Fruit fly (Drosophila melanogaster) whole organism, embryonic: ENCODE measurements around the gene Rai1.

Source experiments
- Abd-B ChIP-seq: fragments of 200-800 bp; sonication (Bioruptor generic); optimal IDR thresholded peaks from 2 replicates; lab custom pipeline; 2018; ENCODE audit warnings: missing biosample characterization, mild to moderate bottlenecking, missing genetic modification characterization, moderate library complexity
- Aef1 ChIP-seq: fragments of 200-800 bp; sonication (Bioruptor generic); IDR thresholded peaks from 3 replicates; pipeline ENCODE4 v1.3.6; 2022; ENCODE audit warnings: missing biosample characterization, missing genetic modification characterization
- Atf6 ChIP-seq: fragments of 200-800 bp; sonication (Bioruptor generic); IDR thresholded peaks from 2 replicates; pipeline ENCODE4 v1.3.6; 2022; ENCODE audit warnings: missing biosample characterization, missing genetic modification characterization
- CG10209 ChIP-seq: fragments of 200-800 bp; sonication (Bioruptor generic); optimal IDR thresholded peaks from 3 replicates; lab custom pipeline; 2017; ENCODE audit warnings: missing biosample characterization, mild to moderate bottlenecking, missing genetic modification characterization, missing genetic modification reagents
- CG11085 ChIP-seq: fragments of 200-800 bp; sonication (Bioruptor generic); IDR thresholded peaks from 2 replicates; pipeline ENCODE4 v1.3.6; 2022; ENCODE audit warnings: missing biosample characterization, missing genetic modification characterization
- CG12659 ChIP-seq: fragments of 200-800 bp; sonication (Bioruptor generic); optimal IDR thresholded peaks from 3 replicates; lab custom pipeline; 2017; ENCODE audit warnings: mild to moderate bottlenecking, missing biosample characterization, missing genetic modification reagents, missing genetic modification characterization
- CG15514 ChIP-seq: fragments of 200-800 bp; sonication (Bioruptor generic); optimal IDR thresholded peaks from 3 replicates; lab custom pipeline; 2017; ENCODE audit warnings: missing biosample characterization, missing genetic modification characterization, mild to moderate bottlenecking, moderate library complexity, missing genetic modification reagents
- CG34376 ChIP-seq: fragments of 200-800 bp; sonication (Bioruptor generic); optimal IDR thresholded peaks from 2 replicates; lab custom pipeline; 2018; ENCODE audit warnings: missing biosample characterization, mild to moderate bottlenecking, missing genetic modification characterization
- CG3995 ChIP-seq: fragments of 200-800 bp; sonication (Bioruptor generic); optimal IDR thresholded peaks from 3 replicates; lab custom pipeline; 2016; ENCODE audit warnings: missing biosample characterization, missing genetic modification characterization
- CG4730 ChIP-seq: fragments of 200-800 bp; sonication (Bioruptor generic); IDR thresholded peaks from 2 replicates; pipeline ENCODE4 v1.3.6; 2022; ENCODE audit warnings: missing biosample characterization, missing genetic modification characterization
- CG4854 ChIP-seq: fragments of 200-800 bp; sonication (Bioruptor generic); optimal IDR thresholded peaks from 2 replicates; lab custom pipeline; 2016; ENCODE audit warnings: missing biosample characterization, missing genetic modification characterization, inconsistent platforms
- CG5953 ChIP-seq: fragments of 200-800 bp; sonication (Bioruptor generic); IDR thresholded peaks from 2 replicates; pipeline ENCODE4 v1.3.6; 2022; ENCODE audit warnings: missing biosample characterization, missing genetic modification characterization
- CG6272 ChIP-seq: fragments of 200-800 bp; sonication (Bioruptor generic); IDR thresholded peaks from 2 replicates; pipeline ENCODE4 v1.3.6; 2022; ENCODE audit warnings: missing biosample characterization, missing genetic modification characterization
- CG7556 ChIP-seq: fragments of 200-800 bp; sonication (Bioruptor generic); optimal IDR thresholded peaks from 2 replicates; lab custom pipeline; 2017; ENCODE audit warnings: missing biosample characterization, mild to moderate bottlenecking, missing genetic modification characterization
- CG7839 ChIP-seq: fragments of 200-800 bp; sonication (Bioruptor generic); optimal IDR thresholded peaks from 3 replicates; lab custom pipeline; 2018; ENCODE audit warnings: missing biosample characterization, mild to moderate bottlenecking, missing genetic modification characterization, moderate library complexity
- CG7963 ChIP-seq: fragments of 200-800 bp; sonication (Bioruptor generic); IDR thresholded peaks from 3 replicates; pipeline ENCODE4 v1.3.6; 2022; ENCODE audit warnings: missing biosample characterization, missing genetic modification characterization; ENCODE audit not compliant: partially characterized antibody
- CoRest ChIP-seq: fragments of 200-800 bp; sonication (Bioruptor generic); optimal IDR thresholded peaks from 3 replicates; lab custom pipeline; 2018; ENCODE audit warnings: missing biosample characterization, mild to moderate bottlenecking, missing genetic modification characterization, moderate library complexity
- Drgx ChIP-seq: fragments of 200-800 bp; sonication (Bioruptor generic); IDR thresholded peaks from 2 replicates; pipeline ENCODE4 v1.3.6; 2022; ENCODE audit warnings: missing biosample characterization, missing genetic modification characterization
- Ets65A ChIP-seq: fragments of 200-800 bp; sonication (Bioruptor generic); peaks from one replicate; lab custom pipeline; 2016; ENCODE audit warnings: missing biosample characterization, missing genetic modification characterization
- Fer1 ChIP-seq: fragments of 200-800 bp; sonication (Bioruptor generic); optimal IDR thresholded peaks from 2 replicates; lab custom pipeline; 2017; ENCODE audit warnings: missing biosample characterization, mild to moderate bottlenecking, missing genetic modification characterization
- Max ChIP-seq: fragments of 200-800 bp; sonication (Bioruptor generic); optimal IDR thresholded peaks from 2 replicates; lab custom pipeline; 2016; ENCODE audit warnings: missing biosample characterization, mild to moderate bottlenecking, missing genetic modification characterization
- Opbp ChIP-seq: fragments of 200-800 bp; sonication (Bioruptor generic); IDR thresholded peaks from 3 replicates; pipeline ENCODE4 v1.3.6; 2022; ENCODE audit warnings: missing biosample characterization, missing genetic modification characterization; ENCODE audit not compliant: partially characterized antibody
- Six4 ChIP-seq: fragments of 200-800 bp; sonication (Bioruptor generic); optimal IDR thresholded peaks from 2 replicates; lab custom pipeline; 2016; ENCODE audit warnings: missing biosample characterization, missing genetic modification characterization
- Sox102F ChIP-seq: fragments of 200-800 bp; sonication (Bioruptor generic); optimal IDR thresholded peaks from 2 replicates; lab custom pipeline; 2018; ENCODE audit warnings: missing biosample characterization, mild to moderate bottlenecking, missing genetic modification characterization, moderate library complexity
- Tbp ChIP-seq: fragments of >200 bp; optimal IDR thresholded peaks from 2 replicates; lab custom pipeline; 2018; ENCODE audit warnings: missing biosample characterization, missing genetic modification characterization
- Xbp1 ChIP-seq: fragments of 200-800 bp; sonication (Bioruptor generic); optimal IDR thresholded peaks from 3 replicates; lab custom pipeline; 2016; ENCODE audit warnings: missing biosample characterization, mild to moderate bottlenecking, missing genetic modification characterization
- Xrp1 ChIP-seq: fragments of 200-800 bp; sonication (Bioruptor generic); IDR thresholded peaks from 2 replicates; pipeline ENCODE4 v1.3.6; 2022; ENCODE audit warnings: missing biosample characterization, missing genetic modification characterization
- bigmax ChIP-seq: fragments of 200-800 bp; sonication (Bioruptor generic); optimal IDR thresholded peaks from 2 replicates; lab custom pipeline; 2018; ENCODE audit warnings: missing biosample characterization, mild to moderate bottlenecking, missing genetic modification characterization
- bsh ChIP-seq, 2 experiments: fragments of 200-800 bp; sonication (Bioruptor generic); optimal IDR thresholded peaks; 2 replicates each; lab custom pipeline; 2017 to 2018; ENCODE audit warnings: mild to moderate bottlenecking in 2 of 2, missing biosample characterization in 2 of 2, missing genetic modification characterization in 2 of 2, moderate library complexity in 1 of 2
- cwo ChIP-seq: fragments of 200-800 bp; sonication (Bioruptor generic); optimal IDR thresholded peaks from 3 replicates; lab custom pipeline; 2017; ENCODE audit warnings: missing biosample characterization, missing genetic modification characterization, mild to moderate bottlenecking, moderate library complexity, missing genetic modification reagents
- dmrt99B ChIP-seq: fragments of 200-800 bp; sonication (Bioruptor generic); optimal IDR thresholded peaks from 2 replicates; lab custom pipeline; 2018; ENCODE audit warnings: missing biosample characterization, mild to moderate bottlenecking, missing genetic modification characterization, moderate library complexity
- esg ChIP-seq: fragments of 200-800 bp; sonication (Bioruptor generic); conservative IDR thresholded peaks from 2 replicates; pipeline ENCODE4 v1.3.6; 2022; ENCODE audit warnings: missing biosample characterization, missing genetic modification characterization
- eyg ChIP-seq: fragments of 200-800 bp; sonication (Bioruptor generic); optimal IDR thresholded peaks from 3 replicates; lab custom pipeline; 2016; ENCODE audit warnings: missing biosample characterization, missing genetic modification characterization
- gem ChIP-seq: fragments of 200-800 bp; sonication (Bioruptor generic); optimal IDR thresholded peaks from 2 replicates; lab custom pipeline; 2019; ENCODE audit warnings: missing biosample characterization, mild to moderate bottlenecking, missing genetic modification characterization, moderate library complexity
- grau ChIP-seq: fragments of 200-800 bp; optimal IDR thresholded peaks from 3 replicates; lab custom pipeline; 2019; ENCODE audit warnings: missing biosample characterization, mild to moderate bottlenecking, missing genetic modification characterization, moderate library complexity
- lab ChIP-seq: fragments of 200-800 bp; sonication (Bioruptor generic); optimal IDR thresholded peaks from 3 replicates; lab custom pipeline; 2017; ENCODE audit warnings: missing biosample characterization, missing genetic modification characterization, mild to moderate bottlenecking, moderate library complexity, missing genetic modification reagents
- onecut ChIP-seq: fragments of 200-800 bp; sonication (Bioruptor generic); IDR thresholded peaks from 2 replicates; pipeline ENCODE4 v1.3.6; 2022; ENCODE audit warnings: missing biosample characterization, missing genetic modification characterization
- prd ChIP-seq, 3 experiments: fragments of >200 bp in 2 of 3; fragments of 200-800 bp in 1 of 3; sonication (Bioruptor generic) in 1 of 3; optimal IDR thresholded peaks in 2 of 3; IDR thresholded peaks in 1 of 3; 2 replicates in 2 of 3; 3 replicates in 1 of 3; pipeline versions ENCODE4 v1.3.6 to Lab custom; 2017 to 2022; ENCODE audit warnings: missing biosample characterization in 1 of 3, missing genetic modification characterization in 1 of 3
- sd ChIP-seq: fragments of 200-800 bp; sonication (Bioruptor generic); optimal IDR thresholded peaks from 3 replicates; lab custom pipeline; 2018; ENCODE audit warnings: missing biosample characterization, mild to moderate bottlenecking, missing genetic modification characterization, moderate library complexity
- sens ChIP-seq: fragments of 200-800 bp; sonication (Bioruptor generic); peaks from one replicate; lab custom pipeline; 2016; ENCODE audit warnings: missing biosample characterization, missing genetic modification characterization
- unpg ChIP-seq: fragments of 200-800 bp; sonication (Bioruptor generic); optimal IDR thresholded peaks from 3 replicates; lab custom pipeline; 2018; ENCODE audit warnings: missing biosample characterization, mild to moderate bottlenecking, missing genetic modification characterization, moderate library complexity
- vfl ChIP-seq: fragments of 200-800 bp; sonication (Bioruptor generic); optimal IDR thresholded peaks from 2 replicates; lab custom pipeline; 2016; ENCODE audit warnings: missing biosample characterization, missing genetic modification characterization
- vvl ChIP-seq: fragments of 200-800 bp; sonication (Bioruptor generic); IDR thresholded peaks from 2 replicates; pipeline ENCODE4 v1.3.6; 2022; ENCODE audit warnings: missing biosample characterization, missing genetic modification characterization
- wdn ChIP-seq: fragments of 200-800 bp; sonication (Bioruptor generic); IDR thresholded peaks from 2 replicates; pipeline ENCODE4 v1.3.6; 2022; ENCODE audit warnings: missing biosample characterization, missing genetic modification characterization

Rai1 gene

dm6 chrX:16833097-16833496 is 30.0 kb upstream of the Rai1 start (continued):
- TF ChIP-seq Xbp1 (GFP tag; lab: Kevin White, UChicago), result peak; percentile 79

- no peak for TF ChIP-seq CG3995
- TF ChIP-seq, all 482 proteins: peak for 0
These were observed 28.7 kb upstream of the Rai1 start for dm6 chrX:16831848-16832247.

dm6 chrX:16830081-16830480 is 26.9 kb upstream of the Rai1 start:
- TF ChIP-seq prd (optimal IDR thresholded peaks at IDR 0.05; lab: Kevin White, UChicago) (no peak), prd (GFP tag; IDR thresholded peaks at IDR 0.05; lab: Robert Waterston, UW) (no peak), Six4 (GFP tag; lab: Kevin White, UChicago) (no peak), CG12659 (GFP tag; lab: Kevin White, UChicago) (no peak), sens (peak; percentile 74)

dm6 chrX:16829439-16830028 is 26.4 kb upstream of the Rai1 start:
- TF ChIP-seq Aef1 (GFP tag; lab: Robert Waterston, UW) (no peak), vfl (no peak), gem (tag; lab: Kevin White, UChicago) (peak; percentile 39), CG10209 (no peak), CG5953 (GFP tag; lab: Robert Waterston, UW) (no peak), sens (peak; percentile 42), esg (GFP tag; lab: Robert Waterston, UW) (no peak), eyg (GFP tag; lab: Kevin White, UChicago) (no peak), cwo (GFP tag; lab: Kevin White, UChicago) (peak; percentile 59), CG34376 (peak; percentile 44), wdn (no peak), Xrp1 (peak; percentile 17; the same call in 1 of the 2 replicates), onecut (GFP tag; lab: Robert Waterston, UW) (no peak), Abd-B (peak; percentile 20), CG6272 (GFP tag; lab: Robert Waterston, UW) (no peak), CG7556 (GFP tag; lab: Kevin White, UChicago) (peak; percentile 4), Ets65A (GFP tag; lab: Kevin White, UChicago) (peak; percentile 31), bigmax (GFP tag; lab: Kevin White, UChicago) (no peak), CG11085 (no peak), grau (tag; lab: Kevin White, UChicago) (peak; percentile 13), Atf6 (GFP tag; lab: Robert Waterston, UW) (peak; percentile 25; the same call in 1 of the 2 replicates), Sox102F (peak; percentile 55), Fer1 (GFP tag; lab: Kevin White, UChicago) (peak; percentile 19), Tbp (GFP tag; lab: Kevin White, UChicago) (no peak), CG7839 (tag; lab: Kevin White, UChicago) (peak; percentile 18), dmrt99B (peak; percentile 27), unpg (GFP tag; lab: Kevin White, UChicago) (peak; percentile 34), Max (no peak), bsh (GFP tag; optimal IDR thresholded peaks at IDR 0.05; lab: Kevin White, UChicago) (peak in 1 of 2 experiments; percentile 12), CG4730 (GFP tag; lab: Robert Waterston, UW) (0 out of 2 replicates have a peak, but pooled peaks have one; percentile 13), sd (tag; lab: Kevin White, UChicago) (peak; percentile 5), CG15514 (peak; percentile 4), lab (GFP tag; lab: Kevin White, UChicago) (peak; percentile 23), CoRest (tag; lab: Kevin White, UChicago) (peak; percentile 2), CG7963 (GFP tag; lab: Robert Waterston, UW) (no peak), Opbp (GFP tag; lab: Robert Waterston, UW) (no peak), CG4854 (GFP tag; lab: Kevin White, UChicago) (no peak), Drgx (GFP tag; lab: Robert Waterston, UW) (peak; percentile 13; the same call in 1 of the 2 replicates), vvl (GFP tag; lab: Robert Waterston, UW) (peak; percentile 53)
